Worm (Caenorhabditis elegans) whole organism, early embryonic: ENCODE data around the gene dis-3.

Experiments
- B0310.2 ChIP-seq: sonication (generic microtip); optimal IDR thresholded peaks from 2 replicates; lab custom pipeline; 2016; ENCODE audit warnings: mild to moderate bottlenecking, missing genetic modification characterization, missing compliant biosample characterization
- F13C5.2 ChIP-seq: sonication (generic microtip); optimal IDR thresholded peaks from 2 replicates; lab custom pipeline; 2017; ENCODE audit warnings: mild to moderate bottlenecking, missing genetic modification characterization, inconsistent platforms, missing compliant biosample characterization
- aly-1 ChIP-seq: sonication (generic microtip); optimal IDR thresholded peaks from 2 replicates; lab custom pipeline; 2016; ENCODE audit warnings: missing genetic modification characterization, missing compliant biosample characterization
- ama-1 ChIP-seq: fragments of 150-350 bp; optimal IDR thresholded peaks from 2 replicates; lab custom pipeline; 2014
- ceh-13 ChIP-seq: fragments of 200-800 bp; sonication (Bioruptor generic); optimal IDR thresholded peaks from 2 replicates; lab custom pipeline; 2018; ENCODE audit warnings: mild to moderate bottlenecking, missing genetic modification characterization, missing compliant biosample characterization
- ceh-36 ChIP-seq: sonication (generic microtip); optimal IDR thresholded peaks from 2 replicates; lab custom pipeline; 2016; ENCODE audit warnings: missing genetic modification characterization, inconsistent platforms, missing compliant biosample characterization
- ets-7 ChIP-seq: sonication (generic microtip); optimal IDR thresholded peaks from 2 replicates; lab custom pipeline; 2016; ENCODE audit warnings: missing genotype, missing genetic modification characterization, missing compliant biosample characterization
- flt-1 ChIP-seq: fragments of 200-800 bp; sonication (Bioruptor generic); IDR thresholded peaks from 2 replicates; pipeline ENCODE4 v1.3.6; 2022; ENCODE audit warnings: missing genetic modification characterization, missing compliant biosample characterization
- hmbx-1 ChIP-seq: sonication (generic microtip); optimal IDR thresholded peaks from 2 replicates; lab custom pipeline; 2016; ENCODE audit warnings: mild to moderate bottlenecking, missing genetic modification characterization, missing compliant biosample characterization
- hmg-4 ChIP-seq: fragments of 200-800 bp; sonication (Bioruptor generic); optimal IDR thresholded peaks from 2 replicates; lab custom pipeline; 2018; ENCODE audit warnings: mild to moderate bottlenecking, missing genetic modification characterization, missing compliant biosample characterization
- hnd-1 ChIP-seq: sonication (generic microtip); optimal IDR thresholded peaks from 2 replicates; lab custom pipeline; 2016; ENCODE audit warnings: missing genetic modification characterization, missing compliant biosample characterization
- pes-1 ChIP-seq: fragments of 200-800 bp; sonication (Bioruptor generic); IDR thresholded peaks from 2 replicates; pipeline ENCODE4 v1.3.6; 2022; ENCODE audit warnings: missing genetic modification reagents, missing genetic modification characterization, missing compliant biosample characterization
- scrt-1 ChIP-seq: fragments of 200-800 bp; sonication (Bioruptor generic); IDR thresholded peaks from 2 replicates; pipeline ENCODE4 v1.3.6; 2022; ENCODE audit warnings: missing genetic modification characterization, missing compliant biosample characterization
- sea-1 ChIP-seq: fragments of 200-800 bp; sonication (Bioruptor generic); conservative IDR thresholded peaks from 2 replicates; pipeline ENCODE4 v1.3.6; 2022; ENCODE audit warnings: missing genetic modification characterization, missing compliant biosample characterization
- tbx-11 ChIP-seq: fragments of 200-800 bp; sonication (Bioruptor generic); IDR thresholded peaks from 2 replicates; pipeline ENCODE4 v1.3.6; 2022; ENCODE audit warnings: missing genetic modification characterization, missing compliant biosample characterization
- tbx-37 ChIP-seq: fragments of 200-800 bp; sonication (Bioruptor generic); conservative IDR thresholded peaks from 2 replicates; pipeline ENCODE4 v1.3.6; 2022; ENCODE audit warnings: missing genetic modification reagents, missing genetic modification characterization, missing compliant biosample characterization
- tra-4 ChIP-seq: sonication (generic microtip); optimal IDR thresholded peaks from 2 replicates; lab custom pipeline; 2017; ENCODE audit warnings: missing genetic modification characterization, missing compliant biosample characterization

dis-3 gene

ce11 chrIV:10096881-10097280 lies at the start of gene dis-3:
dis-3 (plus strand) TSS chrIV:10097202.
- TF ChIP-seq B0310.2 (tag; lab: Kevin White, UChicago) = no peak
- TF ChIP-seq ceh-36 (tag; lab: Kevin White, UChicago) = no peak
- TF ChIP-seq hnd-1 (tag; lab: Kevin White, UChicago) = no peak
- TF ChIP-seq flt-1 (GFP tag; lab: Robert Waterston, UW) = no peak
- TF ChIP-seq ets-7 (tag; lab: Kevin White, UChicago) = no peak
- TF ChIP-seq aly-1 = no peak
- no peak for TF ChIP-seq tbx-37 (GFP tag; lab: Robert Waterston, UW)
- no peak for TF ChIP-seq pes-1
- no peak for TF ChIP-seq tbx-11 (GFP tag; lab: Robert Waterston, UW)
- TF ChIP-seq hmg-4 (GFP tag; lab: Kevin White, UChicago) = no peak
- TF ChIP-seq ama-1 (lab: Kevin White, UChicago) = no peak
- TF ChIP-seq tra-4 (tag; lab: Kevin White, UChicago) = no peak

- no peak for TF ChIP-seq sea-1 (GFP tag; lab: Robert Waterston, UW)
- no peak for TF ChIP-seq ceh-13
- TF ChIP-seq pes-1 = no peak
- TF ChIP-seq hmg-4 (GFP tag; lab: Kevin White, UChicago) = no peak
- no peak for TF ChIP-seq aly-1
- TF ChIP-seq tbx-11 (GFP tag; lab: Robert Waterston, UW) = no peak
These were observed 48.7 kb upstream of the dis-3 start for ce11 chrIV:10048268-10048667.

ce11 chrIV:10051088-10051487 lies 45.9 kb upstream of the dis-3 start, which contains the start of gene T04B2.8:
T04B2.8 (minus strand) TSS chrIV:10051188.
- no peak for TF ChIP-seq ets-7 (tag; lab: Kevin White, UChicago)
- no peak for TF ChIP-seq hnd-1 (tag; lab: Kevin White, UChicago)

- TF ChIP-seq tra-4 (tag; lab: Kevin White, UChicago) (no peak), hnd-1 (tag; lab: Kevin White, UChicago) (no peak), ama-1 (lab: Kevin White, UChicago) (no peak), tbx-11 (GFP tag; lab: Robert Waterston, UW) (no peak), hmbx-1 (tag; lab: Kevin White, UChicago) (no peak)
These were observed 43.5 kb upstream of the dis-3 start, which contains the start of gene srv-12 for ce11 chrIV:10053550-10053949. srv-12 (minus strand) TSS chrIV:10053650.

DNA sequence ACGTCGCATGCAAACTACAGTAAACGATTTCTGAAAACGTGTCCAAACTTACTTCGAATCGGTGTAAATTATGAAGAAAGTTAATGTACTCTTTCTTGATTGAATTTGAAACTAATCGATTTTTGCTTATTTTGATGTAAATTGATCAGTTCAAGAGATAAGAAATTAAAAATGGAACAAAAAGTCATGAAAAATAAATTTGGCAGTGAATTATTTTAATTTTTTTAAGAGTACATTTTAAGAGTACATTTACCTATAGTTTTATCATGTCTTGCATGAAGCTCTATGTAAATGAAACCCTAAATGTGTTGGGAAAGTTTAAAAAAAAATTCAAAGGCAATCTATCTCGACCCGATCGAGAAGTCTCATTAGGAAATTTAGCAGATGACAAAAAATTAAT lies 40.9 kb upstream of the dis-3 start, which contains the start of gene T04B2.7:
T04B2.7 (minus strand) TSS at position 101 of the 400 bp plus-strand sequence.
- TF ChIP-seq scrt-1 (GFP tag; lab: Robert Waterston, UW) (no peak), ceh-13 (no peak), aly-1 (no peak), hnd-1 (tag; lab: Kevin White, UChicago) (no peak), hmbx-1 (tag; lab: Kevin White, UChicago) (no peak), pes-1 (no peak), hmg-4 (GFP tag; lab: Kevin White, UChicago) (no peak), F13C5.2 (tag; lab: Kevin White, UChicago) (no peak), tra-4 (tag; lab: Kevin White, UChicago) (no peak), ama-1 (lab: Kevin White, UChicago) (no peak), tbx-37 (GFP tag; lab: Robert Waterston, UW) (no peak)

DNA sequence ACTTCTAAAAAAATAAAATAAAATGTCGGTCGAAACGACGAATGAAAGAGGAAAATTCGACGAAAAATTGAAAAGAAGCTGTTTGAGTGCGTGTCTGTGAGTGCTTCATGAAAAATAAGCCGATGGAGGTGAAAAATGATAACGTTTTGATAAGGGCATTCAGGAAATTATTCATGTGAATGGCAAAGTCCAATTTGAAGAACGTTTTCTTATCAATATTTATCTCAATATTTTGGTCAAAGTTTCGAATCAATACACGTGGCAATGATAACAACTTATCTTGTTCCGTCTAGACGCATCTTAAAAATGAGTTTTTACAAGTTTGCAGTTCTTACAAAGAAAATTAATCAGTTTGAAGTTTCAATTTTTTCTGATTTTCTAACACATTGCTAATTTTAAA lies 37.8 kb upstream of the dis-3 start:
- TF ChIP-seq hnd-1 (tag; lab: Kevin White, UChicago) (no peak), tbx-37 (GFP tag; lab: Robert Waterston, UW) (no peak), pes-1 (no peak), flt-1 (GFP tag; lab: Robert Waterston, UW) (no peak), scrt-1 (GFP tag; lab: Robert Waterston, UW) (no peak), tbx-11 (GFP tag; lab: Robert Waterston, UW) (no peak), ceh-36 (tag; lab: Kevin White, UChicago) (no peak), sea-1 (GFP tag; lab: Robert Waterston, UW) (no peak), aly-1 (no peak), hmg-4 (GFP tag; lab: Kevin White, UChicago) (no peak), ets-7 (tag; lab: Kevin White, UChicago) (no peak), tra-4 (tag; lab: Kevin White, UChicago) (no peak)

DNA sequence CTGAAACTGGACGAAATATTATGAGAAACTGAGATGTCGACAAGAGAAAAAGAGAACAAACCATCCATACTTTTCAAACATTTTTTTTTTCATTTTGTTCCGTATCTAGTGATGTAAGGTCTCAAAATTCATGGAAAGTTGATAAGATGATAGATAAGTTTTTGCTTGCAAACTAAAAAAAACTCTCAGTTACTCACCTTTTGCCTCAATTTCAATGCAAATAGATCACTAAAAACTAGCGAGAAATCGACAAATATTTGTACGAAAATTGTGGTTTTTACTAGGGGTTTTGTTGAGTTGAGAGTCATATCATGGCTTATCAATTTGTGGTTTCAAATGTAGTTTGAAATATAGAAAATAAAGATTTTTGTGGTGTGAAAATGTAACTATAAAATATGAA lies 36.2 kb upstream of the dis-3 start:
- TF ChIP-seq tbx-11 (GFP tag; lab: Robert Waterston, UW) (no peak), hnd-1 (tag; lab: Kevin White, UChicago) (no peak), ceh-36 (tag; lab: Kevin White, UChicago) (no peak), pes-1 (no peak), aly-1 (no peak), F13C5.2 (tag; lab: Kevin White, UChicago) (no peak), B0310.2 (tag; lab: Kevin White, UChicago) (no peak), hmbx-1 (tag; lab: Kevin White, UChicago) (no peak), tra-4 (tag; lab: Kevin White, UChicago) (no peak)

- no peak for TF ChIP-seq flt-1 (GFP tag; lab: Robert Waterston, UW)
- no peak for TF ChIP-seq tra-4 (tag; lab: Kevin White, UChicago)
- TF ChIP-seq ceh-13 = no peak
- no peak for TF ChIP-seq hnd-1 (tag; lab: Kevin White, UChicago)
- TF ChIP-seq tbx-11 (GFP tag; lab: Robert Waterston, UW) = no peak
These were observed 34.3 kb upstream of the dis-3 start, which contains the start of gene ipla-7 for ce11 chrIV:10062728-10063127. ipla-7 (minus strand) TSS chrIV:10062849.
